Worm (Caenorhabditis elegans): ENCODE measurements around the gene nduf-2.2.

DNA sequence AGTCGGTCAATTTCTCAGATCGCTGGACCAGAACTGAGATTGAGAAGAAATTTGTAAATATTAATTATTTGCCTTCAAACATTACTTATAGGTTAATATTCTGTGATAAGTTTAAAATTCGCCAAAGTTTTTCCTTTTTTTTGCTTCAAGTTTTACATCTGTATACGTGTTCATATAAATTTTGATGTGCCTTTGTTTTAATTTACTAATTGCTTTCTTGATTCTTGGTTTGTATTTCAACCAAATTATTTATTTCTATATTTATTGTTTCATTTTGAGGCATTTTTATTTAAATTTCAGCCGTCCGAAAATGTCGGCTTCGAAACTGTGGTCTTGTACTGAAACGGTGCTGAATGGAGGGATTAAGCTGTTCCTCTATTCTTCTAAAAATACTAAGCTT lies 28.7 kb upstream of the nduf-2.2 start, which contains the start of gene C05D11.1:
- no peak for TF ChIP-seq egl-27 (tag; optimal IDR thresholded peaks at IDR 0.05)
- TF ChIP-seq fos-1 (tag; optimal IDR thresholded peaks at IDR 0.05): no peak
- TF ChIP-seq zag-1 (tag; optimal IDR thresholded peaks at IDR 0.05): no peak
- TF ChIP-seq set-16 (GFP tag; IDR thresholded peaks at IDR 0.05): no peak
- no peak for TF ChIP-seq lin-15B (tag; optimal IDR thresholded peaks at IDR 0.05)
- no peak for TF ChIP-seq zip-11 (GFP tag; IDR thresholded peaks at IDR 0.05)
- TF ChIP-seq mep-1 (tag; optimal IDR thresholded peaks at IDR 0.05): no peak
- TF ChIP-seq hlh-30 (tag; optimal IDR thresholded peaks at IDR 0.05; ENCODE audit: insufficient read depth): no peak
- no peak for TF ChIP-seq F37D6.2 (tag; optimal IDR thresholded peaks at IDR 0.05)
- no peak for TF ChIP-seq nhr-11 (tag; optimal IDR thresholded peaks at IDR 0.05)
- TF ChIP-seq unc-39 (tag; optimal IDR thresholded peaks at IDR 0.05): no peak
- TF ChIP-seq dmd-8 (GFP tag; IDR thresholded peaks at IDR 0.05): no peak
- no peak for TF ChIP-seq T26A8.4 (GFP tag; IDR thresholded peaks at IDR 0.05)
- TF ChIP-seq nhr-28 (tag; optimal IDR thresholded peaks at IDR 0.05): no peak

Data from whole organism, L4 larva.